Worm (Caenorhabditis elegans) whole organism, late embryonic: Measurements from ENCODE around the gene ZC15.1.

Experiments
- F13H6.1 ChIP-seq: sonication (generic microtip); optimal IDR thresholded peaks from 2 replicates; lab custom pipeline; 2016; ENCODE audit warnings: missing genetic modification characterization, missing compliant biosample characterization
- Y22D7AL.16 ChIP-seq: sonication (generic microtip); optimal IDR thresholded peaks from 2 replicates; lab custom pipeline; 2016; ENCODE audit warnings: missing genetic modification characterization, missing compliant biosample characterization
- ahr-1 ChIP-seq: sonication (generic microtip); optimal IDR thresholded peaks from 2 replicates; lab custom pipeline; 2016; ENCODE audit warnings: missing genetic modification characterization, missing compliant biosample characterization
- ama-1 ChIP-seq: fragments of 150-350 bp; optimal IDR thresholded peaks from 2 replicates; lab custom pipeline; 2014
- ceh-14 ChIP-seq: sonication (generic microtip); optimal IDR thresholded peaks from 2 replicates; lab custom pipeline; 2016; ENCODE audit warnings: missing genotype, missing genetic modification characterization, missing compliant biosample characterization
- ceh-18 ChIP-seq: sonication (generic microtip); optimal IDR thresholded peaks from 2 replicates; lab custom pipeline; 2016; ENCODE audit warnings: missing genetic modification characterization, missing compliant biosample characterization
- ceh-19 ChIP-seq: fragments of 200-800 bp; sonication (Bioruptor generic); optimal IDR thresholded peaks from 2 replicates; lab custom pipeline; 2018; ENCODE audit warnings: mild to moderate bottlenecking, missing genetic modification characterization, missing compliant biosample characterization
- ceh-2 ChIP-seq: sonication (generic microtip); optimal IDR thresholded peaks from 2 replicates; lab custom pipeline; 2016; ENCODE audit warnings: missing genotype, missing genetic modification characterization, missing compliant biosample characterization
- ceh-22 ChIP-seq: sonication (generic microtip); optimal IDR thresholded peaks from 2 replicates; lab custom pipeline; 2017; ENCODE audit warnings: missing biosample characterization, missing genetic modification characterization
- ceh-24 ChIP-seq: sonication (generic microtip); optimal IDR thresholded peaks from 2 replicates; lab custom pipeline; 2016; ENCODE audit warnings: mild to moderate bottlenecking, missing genetic modification characterization, missing compliant biosample characterization
- ceh-34 ChIP-seq: sonication (generic microtip); optimal IDR thresholded peaks from 2 replicates; lab custom pipeline; 2016; ENCODE audit warnings: mild to moderate bottlenecking, missing genetic modification characterization, missing compliant biosample characterization
- ceh-48 ChIP-seq: sonication (generic microtip); optimal IDR thresholded peaks from 2 replicates; lab custom pipeline; 2016; ENCODE audit warnings: missing genetic modification characterization, inconsistent platforms, missing compliant biosample characterization
- ceh-6 ChIP-seq: fragments of 200-800 bp; sonication (Bioruptor generic); optimal IDR thresholded peaks from 2 replicates; lab custom pipeline; 2018; ENCODE audit warnings: mild to moderate bottlenecking, missing genetic modification characterization, missing compliant biosample characterization
- ceh-9 ChIP-seq: sonication (generic microtip); optimal IDR thresholded peaks from 2 replicates; lab custom pipeline; 2016; ENCODE audit warnings: mild to moderate bottlenecking, missing genetic modification characterization, inconsistent platforms, missing compliant biosample characterization
- che-1 ChIP-seq: sonication (generic microtip); optimal IDR thresholded peaks from 2 replicates; lab custom pipeline; 2016; ENCODE audit warnings: mild to moderate bottlenecking, missing genetic modification characterization, missing compliant biosample characterization
- dve-1 ChIP-seq: sonication (generic microtip); optimal IDR thresholded peaks from 2 replicates; lab custom pipeline; 2017; ENCODE audit warnings: antibody characterized with exemption, mild to moderate bottlenecking, missing genetic modification characterization, missing compliant biosample characterization
- elt-2 ChIP-seq: sonication (generic microtip); optimal IDR thresholded peaks from 2 replicates; lab custom pipeline; 2016; ENCODE audit warnings: missing genetic modification reagents, missing genetic modification characterization, missing compliant biosample characterization
- ets-4 ChIP-seq: sonication (generic microtip); optimal IDR thresholded peaks from 2 replicates; lab custom pipeline; 2016; ENCODE audit warnings: missing genetic modification characterization, missing compliant biosample characterization
- fkh-10 ChIP-seq: fragments of 150-350 bp; optimal IDR thresholded peaks from 2 replicates; lab custom pipeline; 2014; ENCODE audit warnings: missing biosample characterization, missing genetic modification reagents, missing genetic modification characterization
- fkh-6 ChIP-seq: sonication (generic microtip); optimal IDR thresholded peaks from 2 replicates; lab custom pipeline; 2016; ENCODE audit warnings: missing genetic modification characterization, missing compliant biosample characterization
- hlh-13 ChIP-seq: fragments of 200-800 bp; sonication (Bioruptor generic); optimal IDR thresholded peaks from 2 replicates; lab custom pipeline; 2018; ENCODE audit warnings: mild to moderate bottlenecking, missing genetic modification characterization, missing compliant biosample characterization
- hlh-30 ChIP-seq: sonication (generic microtip); optimal IDR thresholded peaks from 2 replicates; lab custom pipeline; 2017; ENCODE audit warnings: antibody characterized with exemption, missing genetic modification characterization, missing compliant biosample characterization; ENCODE audit not compliant: insufficient read depth
- hlh-8 ChIP-seq: sonication (generic microtip); optimal IDR thresholded peaks from 2 replicates; lab custom pipeline; 2016; ENCODE audit warnings: missing genotype, missing genetic modification characterization, missing compliant biosample characterization
- lin-11 ChIP-seq: fragments of 200-800 bp; sonication (Bioruptor generic); optimal IDR thresholded peaks from 2 replicates; lab custom pipeline; 2018; ENCODE audit warnings: mild to moderate bottlenecking, missing genetic modification characterization, missing compliant biosample characterization
- madf-2 ChIP-seq: sonication (generic microtip); optimal IDR thresholded peaks from 2 replicates; lab custom pipeline; 2017; ENCODE audit warnings: missing genetic modification characterization, missing compliant biosample characterization
- nfya-1 ChIP-seq: sonication (generic microtip); optimal IDR thresholded peaks from 2 replicates; lab custom pipeline; 2017; ENCODE audit warnings: missing genetic modification characterization, mild to moderate bottlenecking, missing compliant biosample characterization, antibody characterized with exemption, moderate library complexity
- nhr-11 ChIP-seq: fragments of 150-350 bp; optimal IDR thresholded peaks from 2 replicates; lab custom pipeline; 2014; ENCODE audit warnings: missing biosample characterization, missing genetic modification characterization
- nhr-232 ChIP-seq: sonication (generic microtip); optimal IDR thresholded peaks from 2 replicates; lab custom pipeline; 2016; ENCODE audit warnings: missing genetic modification characterization, missing compliant biosample characterization
- pqm-1 ChIP-seq: sonication (generic microtip); optimal IDR thresholded peaks from 2 replicates; lab custom pipeline; 2016; ENCODE audit warnings: missing genetic modification characterization, missing compliant biosample characterization
- pros-1 ChIP-seq: fragments of 150-350 bp; optimal IDR thresholded peaks from 2 replicates; lab custom pipeline; 2014; ENCODE audit warnings: missing biosample characterization, missing genetic modification reagents, missing genetic modification characterization
- rnt-1 ChIP-seq: sonication (generic microtip); optimal IDR thresholded peaks from 2 replicates; lab custom pipeline; 2016; ENCODE audit warnings: missing genetic modification characterization, missing compliant biosample characterization
- sdc-2 ChIP-seq: sonication (generic microtip); optimal IDR thresholded peaks from 2 replicates; lab custom pipeline; 2016; ENCODE audit warnings: missing genotype, missing genetic modification characterization, missing compliant biosample characterization
- sox-2 ChIP-seq: fragments of 200-800 bp; sonication (Bioruptor generic); IDR thresholded peaks from 2 replicates; pipeline ENCODE4 v1.3.6; 2022; ENCODE audit warnings: missing genetic modification reagents, missing genetic modification characterization, missing compliant biosample characterization
- tbx-2 ChIP-seq: sonication (generic microtip); optimal IDR thresholded peaks from 2 replicates; lab custom pipeline; 2016; ENCODE audit warnings: missing genetic modification characterization, missing compliant biosample characterization
- tbx-7 ChIP-seq: sonication (generic microtip); optimal IDR thresholded peaks from 2 replicates; lab custom pipeline; 2016; ENCODE audit warnings: missing genotype, missing genetic modification characterization, missing compliant biosample characterization
- unc-3 ChIP-seq, 2 experiments: fragments of 200-800 bp in 1 of 2; sonication (Bioruptor generic) in 1 of 2; sonication (generic microtip) in 1 of 2; conservative IDR thresholded peaks in 1 of 2; optimal IDR thresholded peaks in 1 of 2; 2 replicates each; pipeline versions ENCODE4 v1.3.6 to Lab custom; 2016 to 2022; ENCODE audit warnings: missing compliant biosample characterization in 2 of 2, missing genetic modification characterization in 2 of 2, missing genetic modification reagents in 1 of 2
- unc-42 ChIP-seq: sonication (generic microtip); optimal IDR thresholded peaks from 2 replicates; lab custom pipeline; 2016; ENCODE audit warnings: missing genotype, missing genetic modification characterization, missing compliant biosample characterization
- unc-55 ChIP-seq: sonication (generic microtip); optimal IDR thresholded peaks from 2 replicates; lab custom pipeline; 2017; ENCODE audit warnings: missing biosample characterization, missing genetic modification reagents, missing genetic modification characterization
- ztf-16 ChIP-seq: sonication (generic microtip); optimal IDR thresholded peaks from 2 replicates; lab custom pipeline; 2017; ENCODE audit warnings: missing genetic modification characterization, missing compliant biosample characterization

ZC15.1 gene

DNA sequence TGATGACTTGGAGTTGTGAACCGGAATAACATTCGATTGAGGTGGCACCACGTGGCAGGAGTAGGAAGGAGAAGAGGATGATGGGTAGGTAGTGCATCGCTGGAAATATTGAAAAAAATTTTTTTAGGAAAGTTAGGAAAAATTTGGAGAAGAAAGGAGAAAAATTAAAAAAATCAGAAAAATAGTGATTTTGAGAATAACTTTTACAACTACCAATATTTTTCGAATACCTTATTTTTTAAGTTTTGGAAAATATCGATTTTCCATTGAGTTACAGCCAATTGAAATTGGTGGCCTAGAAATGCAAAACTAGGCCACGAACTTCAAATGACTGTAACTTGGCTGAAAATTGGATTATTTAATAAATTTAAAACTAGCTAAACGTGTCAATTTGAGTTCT, 29.4 kb downstream of the ZC15.1 start, which contains the start of gene Y38H6A.5:
Gene Y38H6A.5 (minus strand): TSS at position 101 of the 400 bp plus-strand sequence.
- TF ChIP-seq dve-1 (tag; lab: Kevin White, UChicago): no peak

DNA sequence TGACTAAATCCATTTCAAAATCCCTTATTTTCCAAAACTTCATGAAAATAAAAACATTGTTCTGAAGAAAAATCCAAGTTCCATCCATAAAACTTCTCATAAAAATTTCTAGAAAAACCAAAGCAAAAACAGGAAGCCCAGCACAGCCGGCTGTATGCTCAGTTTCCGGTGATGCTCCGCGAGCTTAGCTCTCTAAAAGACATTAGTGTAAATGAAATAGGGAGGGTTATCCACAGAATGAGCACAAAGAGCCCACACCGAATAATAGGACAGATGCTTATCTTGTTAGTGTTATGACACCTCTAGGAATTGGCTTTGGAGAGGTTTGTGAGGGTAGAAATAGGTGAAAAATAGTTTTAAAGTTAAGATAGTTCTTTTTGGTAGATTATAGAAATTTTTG, 32.1 kb downstream of the ZC15.1 start:
- TF ChIP-seq unc-42 (peak; percentile 38), F13H6.1 (tag; lab: Kevin White, UChicago) (no peak)

DNA sequence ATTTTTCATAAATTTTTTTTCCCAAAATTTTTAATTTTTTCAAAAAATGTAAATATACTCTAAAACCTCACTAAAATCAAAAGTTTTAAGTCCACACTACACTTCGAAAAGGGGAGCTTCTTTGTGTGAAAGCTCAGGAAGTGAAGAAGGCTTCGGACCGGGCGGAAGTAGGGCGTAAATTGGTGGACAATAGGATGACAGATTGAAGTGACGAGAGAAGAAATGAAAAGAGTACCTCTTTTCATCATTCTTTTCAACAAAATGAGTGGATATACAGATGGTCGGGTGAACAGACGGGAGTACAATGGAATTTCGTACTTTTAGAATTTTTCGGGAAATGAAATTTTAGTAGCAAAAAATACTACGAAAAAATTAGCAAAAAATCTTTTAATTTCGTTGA, 33.0 kb downstream of the ZC15.1 start:
- TF ChIP-seq che-1 (no peak), ceh-14 (no peak), hlh-13 (no peak), unc-42 (peak; percentile 45), ceh-18 (no peak), pros-1 (tag; lab: Kevin White, UChicago) (no peak)

DNA sequence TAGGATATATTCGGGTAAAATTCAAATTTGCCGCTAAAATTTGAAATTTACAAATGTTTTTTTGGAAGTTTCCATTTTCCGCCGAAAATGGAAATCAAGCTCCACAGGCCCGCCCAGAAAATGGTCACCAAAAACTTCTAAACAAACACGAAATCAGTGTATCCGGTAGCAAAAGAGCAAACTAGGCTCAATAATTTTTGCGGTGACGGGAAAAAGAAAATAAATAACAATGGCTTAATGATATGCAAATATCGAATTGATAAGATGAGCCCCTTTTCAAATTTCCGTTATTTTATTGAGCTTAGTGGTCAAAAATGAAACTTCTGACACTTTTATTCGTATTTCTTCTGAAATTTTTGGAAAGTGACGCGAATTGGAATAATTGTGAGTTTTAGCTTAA, 39.0 kb downstream of the ZC15.1 start, which contains the start of gene Y38H6A.3:
Gene Y38H6A.3 (plus strand): TSS at position 301 of the 400 bp plus-strand sequence.
- no peak for TF ChIP-seq che-1
- TF ChIP-seq lin-11 (tag; lab: Kevin White, UChicago): no peak
- TF ChIP-seq nhr-232: no peak
- TF ChIP-seq ceh-9: no peak

DNA sequence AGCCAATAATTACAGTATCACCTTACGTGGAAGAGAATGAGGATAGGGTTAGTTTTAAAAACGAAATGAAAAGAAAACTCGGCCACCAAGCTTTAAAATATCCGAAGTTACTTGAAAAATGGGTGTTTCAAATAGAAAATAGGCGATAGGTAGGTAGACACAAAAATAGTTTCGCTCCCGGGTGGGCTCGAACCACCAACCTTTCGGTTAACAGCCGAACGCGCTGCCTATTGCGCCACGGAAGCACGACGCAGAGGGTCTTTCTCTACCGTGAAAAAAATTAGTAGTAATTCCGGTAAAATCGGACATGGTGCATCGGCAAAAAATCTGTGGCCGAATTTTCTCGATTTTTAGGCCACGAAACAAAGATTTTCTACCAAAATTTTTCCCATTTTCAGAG, 41.7 kb downstream of the ZC15.1 start:
- TF ChIP-seq F13H6.1 (tag; lab: Kevin White, UChicago): no peak
- no peak for TF ChIP-seq sdc-2
- no peak for TF ChIP-seq nhr-11 (tag; lab: Kevin White, UChicago)
- TF ChIP-seq fkh-6 (tag; lab: Kevin White, UChicago): no peak
- TF ChIP-seq ets-4 (tag; lab: Kevin White, UChicago): no peak
- TF ChIP-seq tbx-7 (tag; lab: Kevin White, UChicago): no peak
- TF ChIP-seq ceh-48 (tag; lab: Kevin White, UChicago): no peak
- TF ChIP-seq ztf-16: no peak

DNA sequence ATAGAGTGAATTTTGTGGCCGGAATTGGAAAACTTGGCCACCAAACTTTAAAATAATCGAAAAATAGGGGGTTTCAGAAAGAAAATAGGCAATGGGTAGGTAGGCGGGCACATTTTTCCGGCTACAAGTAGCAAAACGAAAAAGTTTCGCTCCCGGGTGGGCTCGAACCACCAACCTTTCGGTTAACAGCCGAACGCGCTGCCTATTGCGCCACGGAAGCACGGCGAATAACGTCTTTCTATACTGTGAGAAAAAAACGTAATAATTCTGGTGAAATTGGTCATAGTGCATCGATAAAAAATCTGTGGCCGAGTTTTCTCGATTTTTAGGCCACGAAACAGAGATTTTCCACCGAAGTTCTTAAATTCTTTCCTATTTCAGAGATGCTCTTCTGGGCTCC, 44.5 kb downstream of the ZC15.1 start:
- TF ChIP-seq ama-1 (lab: Kevin White, UChicago) (no peak), ceh-2 (tag; lab: Kevin White, UChicago) (no peak), ceh-24 (tag; lab: Kevin White, UChicago) (no peak), tbx-2 (no peak), rnt-1 (no peak), elt-2 (tag; lab: Kevin White, UChicago) (no peak), madf-2 (tag; lab: Kevin White, UChicago) (no peak), nhr-11 (tag; lab: Kevin White, UChicago) (no peak), Y22D7AL.16 (tag; lab: Kevin White, UChicago) (no peak), pqm-1 (tag; lab: Kevin White, UChicago) (no peak), ceh-14 (no peak), sdc-2 (no peak), ceh-19 (GFP tag; lab: Kevin White, UChicago) (no peak), hlh-8 (no peak), ceh-34 (tag; lab: Kevin White, UChicago) (no peak), sox-2 (GFP tag; lab: Robert Waterston, UW) (no peak), unc-3 (GFP tag; conservative IDR thresholded peaks at IDR 0.05; lab: Robert Waterston, UW) (no peak), unc-3 (tag; optimal IDR thresholded peaks at IDR 0.05; lab: Kevin White, UChicago) (no peak)

DNA sequence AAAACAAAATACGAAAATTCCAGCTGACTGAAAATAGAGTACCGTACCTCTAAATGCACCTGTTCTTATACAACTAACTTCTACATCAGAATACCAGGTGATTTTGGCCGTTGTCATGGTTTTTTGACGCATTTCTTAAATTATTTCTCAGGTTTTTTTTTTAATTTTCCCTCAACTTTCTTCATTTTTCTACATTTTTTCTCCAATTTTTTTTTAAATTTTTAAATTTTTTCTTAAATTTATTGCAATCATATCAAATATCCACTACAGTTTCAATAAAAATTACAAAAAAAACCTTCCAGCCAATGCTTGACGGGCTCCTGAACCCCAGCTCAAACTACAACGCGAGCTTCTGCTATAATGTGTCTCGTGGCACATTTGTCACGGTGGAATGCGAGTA, 45.3 kb downstream of the ZC15.1 start, which contains the start of gene K02E2.1:
Gene K02E2.1 (plus strand): TSS at position 301 of the 400 bp plus-strand sequence.
- TF ChIP-seq tbx-7 (tag; lab: Kevin White, UChicago): no peak
- TF ChIP-seq ceh-22 (tag; lab: Kevin White, UChicago): no peak
- TF ChIP-seq F13H6.1 (tag; lab: Kevin White, UChicago): no peak
- TF ChIP-seq nfya-1 (tag; lab: Kevin White, UChicago): no peak
- TF ChIP-seq ahr-1 (tag; lab: Kevin White, UChicago): no peak
- TF ChIP-seq ets-4 (tag; lab: Kevin White, UChicago): no peak
- no peak for TF ChIP-seq unc-55
- TF ChIP-seq nhr-11 (tag; lab: Kevin White, UChicago): no peak
- TF ChIP-seq nhr-232: no peak
- no peak for TF ChIP-seq hlh-30
- no peak for TF ChIP-seq ceh-6 (GFP tag; lab: Kevin White, UChicago)
- TF ChIP-seq fkh-10 (GFP tag; lab: Kevin White, UChicago): no peak
- TF ChIP-seq, all 69 proteins: peak for 0
